Fruit fly (Drosophila melanogaster) whole organism, embryonic: ENCODE results near the gene CG16789.

ENCODE experiments used
- Antp ChIP-seq: fragments of 200-800 bp; sonication (Bioruptor generic); optimal IDR thresholded peaks from 3 replicates; lab custom pipeline; 2016; ENCODE audit warnings: missing biosample characterization, missing genetic modification characterization
- Asciz ChIP-seq: fragments of 200-800 bp; sonication (Bioruptor generic); optimal IDR thresholded peaks from 2 replicates; lab custom pipeline; 2017; ENCODE audit warnings: missing biosample characterization, mild to moderate bottlenecking, missing genetic modification characterization, missing genetic modification reagents
- Atf-2 ChIP-seq: fragments of 200-800 bp; sonication (Bioruptor generic); optimal IDR thresholded peaks from 2 replicates; lab custom pipeline; 2016; ENCODE audit warnings: missing biosample characterization, missing genetic modification characterization
- B-H2 ChIP-seq: fragments of 200-800 bp; sonication (Bioruptor generic); optimal IDR thresholded peaks from 2 replicates; lab custom pipeline; 2018; ENCODE audit warnings: missing biosample characterization, mild to moderate bottlenecking, missing genetic modification characterization
- CG12104 ChIP-seq: fragments of 200-800 bp; sonication (Bioruptor generic); optimal IDR thresholded peaks from 3 replicates; lab custom pipeline; 2016; ENCODE audit warnings: missing biosample characterization, missing genetic modification characterization
- CG12219 ChIP-seq: fragments of 200-800 bp; sonication (Bioruptor generic); optimal IDR thresholded peaks from 3 replicates; lab custom pipeline; 2018; ENCODE audit warnings: missing biosample characterization, mild to moderate bottlenecking, missing genetic modification characterization
- CG13775 ChIP-seq: fragments of 200-800 bp; sonication (Bioruptor generic); optimal IDR thresholded peaks from 3 replicates; lab custom pipeline; 2017; ENCODE audit warnings: missing biosample characterization, mild to moderate bottlenecking, missing genetic modification characterization
- CG1832 ChIP-seq: fragments of 200-800 bp; sonication (Bioruptor generic); optimal IDR thresholded peaks from 2 replicates; lab custom pipeline; 2017; ENCODE audit warnings: missing biosample characterization, mild to moderate bottlenecking, missing genetic modification characterization, inconsistent platforms
- CG18619 ChIP-seq: fragments of 200-800 bp; sonication (Bioruptor generic); optimal IDR thresholded peaks from 3 replicates; lab custom pipeline; 2017; ENCODE audit warnings: missing biosample characterization, mild to moderate bottlenecking, missing genetic modification characterization
- CG31365 ChIP-seq: fragments of 200-800 bp; sonication (Bioruptor generic); optimal IDR thresholded peaks from 2 replicates; lab custom pipeline; 2018; ENCODE audit warnings: missing biosample characterization, mild to moderate bottlenecking, missing genetic modification characterization
- CG6175 ChIP-seq: fragments of 200-800 bp; sonication (Bioruptor generic); IDR thresholded peaks from 3 replicates; pipeline ENCODE4 v1.3.6; 2022; ENCODE audit warnings: missing biosample characterization, missing genetic modification characterization
- CG6272 ChIP-seq: fragments of 200-800 bp; sonication (Bioruptor generic); IDR thresholded peaks from 2 replicates; pipeline ENCODE4 v1.3.6; 2022; ENCODE audit warnings: missing biosample characterization, missing genetic modification characterization
- CG6854 ChIP-seq: fragments of 200-800 bp; sonication (Bioruptor generic); optimal IDR thresholded peaks from 3 replicates; lab custom pipeline; 2017; ENCODE audit warnings: missing biosample characterization, mild to moderate bottlenecking, missing genetic modification characterization
- CG7839 ChIP-seq: fragments of 200-800 bp; sonication (Bioruptor generic); optimal IDR thresholded peaks from 3 replicates; lab custom pipeline; 2018; ENCODE audit warnings: missing biosample characterization, mild to moderate bottlenecking, missing genetic modification characterization, moderate library complexity
- CG7963 ChIP-seq: fragments of 200-800 bp; sonication (Bioruptor generic); IDR thresholded peaks from 3 replicates; pipeline ENCODE4 v1.3.6; 2022; ENCODE audit warnings: missing biosample characterization, missing genetic modification characterization; ENCODE audit not compliant: partially characterized antibody
- CG8388 ChIP-seq: fragments of 200-800 bp; sonication (Bioruptor generic); optimal IDR thresholded peaks from 2 replicates; lab custom pipeline; 2019; ENCODE audit warnings: missing biosample characterization, mild to moderate bottlenecking, missing genetic modification characterization, moderate library complexity
- CG9215 ChIP-seq: fragments of 200-800 bp; sonication (Bioruptor generic); IDR thresholded peaks from 2 replicates; pipeline ENCODE4 v1.3.6; 2022; ENCODE audit warnings: missing biosample characterization, missing genetic modification characterization
- CG9609 ChIP-seq: fragments of 200-800 bp; sonication (Bioruptor generic); optimal IDR thresholded peaks from 3 replicates; lab custom pipeline; 2016; ENCODE audit warnings: missing biosample characterization, missing genetic modification characterization
- CTCF ChIP-seq: fragments of 200-800 bp; sonication (Bioruptor generic); optimal IDR thresholded peaks from 2 replicates; lab custom pipeline; 2017; ENCODE audit warnings: missing biosample characterization, mild to moderate bottlenecking, missing genetic modification characterization, moderate library complexity
- Chrac-16 ChIP-seq: fragments of 200-800 bp; sonication (Bioruptor generic); optimal IDR thresholded peaks from 3 replicates; lab custom pipeline; 2016; ENCODE audit warnings: missing biosample characterization, missing genetic modification characterization
- ERR ChIP-seq: fragments of 200-800 bp; sonication (Bioruptor generic); optimal IDR thresholded peaks from 2 replicates; lab custom pipeline; 2016; ENCODE audit warnings: missing biosample characterization, missing genetic modification characterization
- Gsc ChIP-seq: fragments of 200-800 bp; sonication (Bioruptor generic); IDR thresholded peaks from 2 replicates; pipeline ENCODE4 v1.3.6; 2022; ENCODE audit warnings: missing biosample characterization, missing genetic modification characterization
- Hmx ChIP-seq: fragments of 200-800 bp; sonication (Bioruptor generic); optimal IDR thresholded peaks from 2 replicates; lab custom pipeline; 2016; ENCODE audit warnings: missing biosample characterization, missing genetic modification characterization
- Oaz ChIP-seq: fragments of 200-800 bp; sonication (Bioruptor generic); IDR thresholded peaks from 2 replicates; pipeline ENCODE4 v1.3.6; 2022; ENCODE audit warnings: missing biosample characterization, missing genetic modification characterization
- Sry-β ChIP-seq: fragments of 200-800 bp; sonication (Bioruptor generic); optimal IDR thresholded peaks from 2 replicates; lab custom pipeline; 2018; ENCODE audit warnings: missing biosample characterization, mild to moderate bottlenecking, missing genetic modification characterization, moderate library complexity
- Vsx1 ChIP-seq: fragments of 200-800 bp; sonication (Bioruptor generic); optimal IDR thresholded peaks from 2 replicates; lab custom pipeline; 2017; ENCODE audit warnings: missing biosample characterization, mild to moderate bottlenecking, missing genetic modification characterization, missing genetic modification reagents
- ara ChIP-seq: fragments of 200-800 bp; sonication (Bioruptor generic); IDR thresholded peaks from 2 replicates; pipeline ENCODE4 v1.3.6; 2022; ENCODE audit warnings: missing biosample characterization, missing genetic modification characterization
- btn ChIP-seq: fragments of 200-800 bp; sonication (Bioruptor generic); optimal IDR thresholded peaks from 2 replicates; lab custom pipeline; 2016; ENCODE audit warnings: missing biosample characterization, missing genetic modification characterization
- cwo ChIP-seq: fragments of 200-800 bp; sonication (Bioruptor generic); optimal IDR thresholded peaks from 3 replicates; lab custom pipeline; 2017; ENCODE audit warnings: missing biosample characterization, missing genetic modification characterization, mild to moderate bottlenecking, moderate library complexity, missing genetic modification reagents
- dm ChIP-seq: fragments of 200-800 bp; sonication (Bioruptor generic); optimal IDR thresholded peaks from 3 replicates; lab custom pipeline; 2016; ENCODE audit warnings: missing biosample characterization, missing genetic modification characterization
- gsb-n ChIP-seq: fragments of 200-800 bp; sonication (Bioruptor generic); optimal IDR thresholded peaks from 3 replicates; lab custom pipeline; 2018; ENCODE audit warnings: missing biosample characterization, mild to moderate bottlenecking, missing genetic modification characterization
- h ChIP-seq: fragments of >200 bp; optimal IDR thresholded peaks from 2 replicates; lab custom pipeline; 2017
- lola ChIP-seq, 3 experiments: fragments of >200 bp in 2 of 3; fragments of 200-800 bp in 1 of 3; sonication (Bioruptor generic) in 1 of 3; optimal IDR thresholded peaks; 2 replicates each; lab custom pipeline; 2017 to 2019; ENCODE audit warnings: missing biosample characterization in 3 of 3, missing genetic modification characterization in 3 of 3, mild to moderate bottlenecking in 1 of 3, moderate library complexity in 1 of 3
- mam ChIP-seq: fragments of 200-800 bp; sonication (Bioruptor generic); optimal IDR thresholded peaks from 3 replicates; lab custom pipeline; 2016; ENCODE audit warnings: missing biosample characterization, missing genetic modification characterization
- mirr ChIP-seq: fragments of 200-800 bp; sonication (Bioruptor generic); optimal IDR thresholded peaks from 3 replicates; lab custom pipeline; 2018; ENCODE audit warnings: missing biosample characterization, mild to moderate bottlenecking, missing genetic modification characterization
- oc ChIP-seq: fragments of 200-800 bp; sonication (Bioruptor generic); optimal IDR thresholded peaks from 2 replicates; lab custom pipeline; 2018; ENCODE audit warnings: missing biosample characterization, mild to moderate bottlenecking, missing genetic modification characterization, moderate library complexity
- org-1 ChIP-seq: fragments of 200-800 bp; sonication (Bioruptor generic); optimal IDR thresholded peaks from 2 replicates; lab custom pipeline; 2017; ENCODE audit warnings: missing biosample characterization, missing genetic modification characterization
- p53 ChIP-seq: fragments of 200-800 bp; sonication (Bioruptor generic); optimal IDR thresholded peaks from 2 replicates; lab custom pipeline; 2016; ENCODE audit warnings: missing biosample characterization, missing genetic modification characterization
- pan ChIP-seq, 4 experiments: fragments of >200 bp in 3 of 4; fragments of 200-800 bp in 1 of 4; sonication (Bioruptor generic) in 1 of 4; optimal IDR thresholded peaks in 3 of 4; IDR thresholded peaks in 1 of 4; 2 replicates each; pipeline versions ENCODE4 v1.3.6 to Lab custom; 2017 to 2022; ENCODE audit warnings: missing biosample characterization in 2 of 4, missing genetic modification characterization in 2 of 4, mixed read lengths in 1 of 4
- pho ChIP-seq: fragments of 200-800 bp; sonication (Bioruptor generic); optimal IDR thresholded peaks from 2 replicates; lab custom pipeline; 2016; ENCODE audit warnings: missing biosample characterization, missing genetic modification characterization
- pita ChIP-seq: fragments of 200-800 bp; sonication (Bioruptor generic); optimal IDR thresholded peaks from 2 replicates; lab custom pipeline; 2017; ENCODE audit warnings: missing biosample characterization, mild to moderate bottlenecking, missing genetic modification characterization
- pnt ChIP-seq: fragments of 200-800 bp; sonication (Bioruptor generic); optimal IDR thresholded peaks from 3 replicates; lab custom pipeline; 2016; ENCODE audit warnings: missing biosample characterization, missing genetic modification characterization
- ranshi ChIP-seq: fragments of 200-800 bp; sonication (Bioruptor generic); IDR thresholded peaks from 2 replicates; pipeline ENCODE4 v1.3.6; 2022; ENCODE audit warnings: missing biosample characterization, missing genetic modification characterization
- repo ChIP-seq: fragments of 200-800 bp; sonication (Bioruptor generic); optimal IDR thresholded peaks from 2 replicates; lab custom pipeline; 2016; ENCODE audit warnings: missing biosample characterization, missing genetic modification characterization
- run ChIP-seq: fragments of 200-800 bp; sonication (Bioruptor generic); optimal IDR thresholded peaks from 3 replicates; lab custom pipeline; 2018; ENCODE audit warnings: missing biosample characterization, mild to moderate bottlenecking, missing genetic modification characterization
- seq ChIP-seq: fragments of 200-800 bp; sonication (Bioruptor generic); IDR thresholded peaks from 2 replicates; pipeline ENCODE4 v1.3.6; 2022; ENCODE audit warnings: missing biosample characterization, missing genetic modification characterization
- tio ChIP-seq: fragments of 200-800 bp; sonication (Bioruptor generic); optimal IDR thresholded peaks from 2 replicates; lab custom pipeline; 2017; ENCODE audit warnings: missing biosample characterization, missing genetic modification characterization, inconsistent platforms
- trem ChIP-seq: fragments of 200-800 bp; optimal IDR thresholded peaks from 3 replicates; lab custom pipeline; 2019; ENCODE audit warnings: missing biosample characterization, mild to moderate bottlenecking, missing genetic modification characterization, moderate library complexity
- ttk ChIP-seq: fragments of 200-800 bp; sonication (Bioruptor generic); IDR thresholded peaks from 2 replicates; pipeline ENCODE4 v2.1.2; 2022; ENCODE audit warnings: missing biosample characterization, missing genetic modification characterization

Gene CG16789

DNA sequence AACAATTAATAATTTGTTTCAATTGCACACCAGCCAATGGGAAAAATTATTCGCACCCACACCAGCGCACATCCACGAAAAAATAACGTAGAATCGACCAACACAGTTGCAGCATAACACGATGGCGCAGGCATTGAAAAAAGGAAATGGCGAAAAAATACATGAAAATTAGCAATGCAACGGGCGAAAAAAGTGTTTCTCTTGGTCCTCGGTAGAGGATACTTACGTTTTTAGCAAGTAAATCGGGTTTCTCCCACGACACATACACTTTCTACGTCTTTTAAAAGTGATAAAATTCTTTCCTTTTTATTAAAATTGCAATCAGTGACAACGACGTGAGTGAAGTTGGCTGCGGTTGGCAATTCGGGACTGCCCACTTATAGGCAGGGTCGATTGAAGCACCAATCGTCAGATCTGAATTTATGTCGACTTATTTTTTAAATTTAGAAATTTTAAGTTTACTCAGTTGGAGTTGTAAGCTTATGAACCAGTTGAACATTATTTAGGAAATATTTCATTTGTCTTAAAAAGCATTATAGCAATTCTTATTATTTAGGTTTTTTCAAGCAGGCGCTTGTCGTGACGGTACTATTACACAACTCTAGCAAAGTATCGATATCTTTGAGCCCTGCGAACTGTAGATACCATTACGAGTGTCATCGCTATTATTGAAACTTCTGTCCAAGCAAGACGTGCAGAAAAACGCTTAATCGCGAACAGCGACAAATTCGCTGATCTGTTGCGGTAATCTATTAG is 11.6 kb downstream of the CG16789 start, which contains the start of the genes Kap-alpha3 and Son (continued):
- TF ChIP-seq CG7839 (tag; lab: Kevin White, UChicago) (peak; percentile 89), trem (peak; percentile 100), CG8388 (GFP tag; lab: Kevin White, UChicago) (peak; percentile 84), mirr (GFP tag; lab: Kevin White, UChicago) (peak; percentile 96), ara (GFP tag; lab: Robert Waterston, UW) (peak; percentile 76), gsb-n (tag; lab: Kevin White, UChicago) (peak; percentile 82), pan (optimal IDR thresholded peaks at IDR 0.05; lab: Kevin White, UChicago) (no peak), pan (GFP tag; optimal IDR thresholded peaks at IDR 0.05 in 1 of 2, IDR thresholded peaks at IDR 0.05 in 1 of 2) (peak in 1 of 2 experiments; percentile 85), Sry-β (peak; percentile 89), p53 (GFP tag; lab: Kevin White, UChicago) (peak; percentile 83), ERR (GFP tag; lab: Kevin White, UChicago) (peak; percentile 85), Oaz (GFP tag; lab: Robert Waterston, UW) (peak; percentile 74), org-1 (GFP tag; lab: Kevin White, UChicago) (peak; percentile 78), Chrac-16 (GFP tag; lab: Kevin White, UChicago) (peak; percentile 88), B-H2 (GFP tag; lab: Kevin White, UChicago) (peak; percentile 97), btn (GFP tag; lab: Kevin White, UChicago) (peak; percentile 90), dm (GFP tag; lab: Kevin White, UChicago) (peak; percentile 96), ttk (GFP tag; lab: Robert Waterston, UW) (peak; percentile 88), h (lab: Kevin White, UChicago) (no peak), CG1832 (GFP tag; lab: Kevin White, UChicago) (no peak), repo (GFP tag; lab: Kevin White, UChicago) (peak; percentile 87), CG12219 (GFP tag; lab: Kevin White, UChicago) (peak; percentile 73), CG31365 (tag; lab: Kevin White, UChicago) (peak; percentile 78), CG12104 (GFP tag; lab: Kevin White, UChicago) (peak; percentile 97), pho (GFP tag; lab: Kevin White, UChicago) (peak; percentile 96), Gsc (GFP tag; lab: Robert Waterston, UW) (peak; percentile 35; the same call in 1 of the 2 replicates), lola (GFP tag; optimal IDR thresholded peaks at IDR 0.05; lab: Kevin White, UChicago) (peak in 1 of 3 experiments; percentile 87), pnt (GFP tag; lab: Kevin White, UChicago) (peak; percentile 90), Vsx1 (GFP tag; lab: Kevin White, UChicago) (peak; percentile 86), tio (peak; percentile 90), Atf-2 (GFP tag; lab: Kevin White, UChicago) (peak; percentile 90), CG9609 (GFP tag; lab: Kevin White, UChicago) (peak; percentile 94), oc (tag; lab: Kevin White, UChicago) (peak; percentile 73), cwo (peak; percentile 79), CG7963 (GFP tag; lab: Robert Waterston, UW) (no peak; the same call in 2 of the 3 replicates), CTCF (GFP tag; lab: Kevin White, UChicago) (peak; percentile 63), run (peak; percentile 78), pita (GFP tag; lab: Kevin White, UChicago) (no peak), CG9215 (GFP tag; lab: Robert Waterston, UW) (peak; percentile 90), Hmx (peak; percentile 85), seq (GFP tag; lab: Robert Waterston, UW) (peak; percentile 81), CG13775 (GFP tag; lab: Kevin White, UChicago) (peak; percentile 98), mam (GFP tag; lab: Kevin White, UChicago) (peak; percentile 95), CG6272 (GFP tag; lab: Robert Waterston, UW) (peak; percentile 91), ranshi (GFP tag; lab: Robert Waterston, UW) (peak; percentile 85), Asciz (GFP tag; lab: Kevin White, UChicago) (peak; percentile 90), CG6175 (GFP tag; lab: Robert Waterston, UW) (peak; percentile 53; the same call in 2 of the 3 replicates), Antp (GFP tag; lab: Kevin White, UChicago) (peak; percentile 91), CG18619 (peak; percentile 96), CG6854 (GFP tag; lab: Kevin White, UChicago) (peak; percentile 90)
